Worm (Caenorhabditis elegans): ENCODE results near the gene Y45F10D.7.

Y45F10D.7 gene

DNA sequence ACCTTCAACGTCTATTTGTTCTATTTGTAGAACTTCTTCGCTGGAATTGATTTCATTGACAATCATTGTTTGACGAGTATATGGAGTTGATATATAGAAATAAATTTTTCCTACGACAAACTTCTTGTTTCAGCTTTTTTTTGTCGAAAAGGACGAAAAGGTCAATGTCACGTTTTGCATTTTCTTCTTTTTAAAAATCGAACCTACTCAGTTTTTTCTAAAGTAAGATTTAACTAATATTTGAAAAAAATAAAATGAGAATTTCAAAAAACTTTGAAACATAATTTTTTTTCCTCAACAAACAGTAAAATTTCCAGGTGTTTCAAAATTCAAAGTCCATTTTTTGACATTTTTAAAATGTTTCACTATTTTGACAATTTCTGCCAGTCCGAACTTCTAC lies 47.6 kb downstream of the Y45F10D.7 start, which contains the start of gene H08M01.1:
Gene H08M01.1, minus strand, starts transcription at position 101 of the 400 bp plus-strand sequence.
- TF ChIP-seq mdl-1 (tag; optimal IDR thresholded peaks at IDR 0.05) = no peak
- no peak for TF ChIP-seq nhr-237 (tag; optimal IDR thresholded peaks at IDR 0.05)
- TF ChIP-seq zag-1 (tag; optimal IDR thresholded peaks at IDR 0.05) = no peak
- no peak for TF ChIP-seq unc-39 (tag; optimal IDR thresholded peaks at IDR 0.05)
- no peak for TF ChIP-seq R02D3.7 (tag; optimal IDR thresholded peaks at IDR 0.05)
- no peak for TF ChIP-seq ztf-4 (tag; optimal IDR thresholded peaks at IDR 0.05)
- no peak for TF ChIP-seq nhr-11 (tag; optimal IDR thresholded peaks at IDR 0.05)
- TF ChIP-seq nhr-12 (tag; optimal IDR thresholded peaks at IDR 0.05) = no peak
- no peak for TF ChIP-seq tbx-2 (tag; optimal IDR thresholded peaks at IDR 0.05)
- TF ChIP-seq fkh-10 (GFP tag; optimal IDR thresholded peaks at IDR 0.05) = no peak
- no peak for TF ChIP-seq fos-1 (tag; optimal IDR thresholded peaks at IDR 0.05)
- TF ChIP-seq nhr-25 (tag; optimal IDR thresholded peaks at IDR 0.05) = no peak
- no peak for TF ChIP-seq lin-39 (tag; optimal IDR thresholded peaks at IDR 0.05)
- TF ChIP-seq ztf-11 (tag; optimal IDR thresholded peaks at IDR 0.05) = no peak
- TF ChIP-seq aly-2 (tag; optimal IDR thresholded peaks at IDR 0.05) = no peak

DNA sequence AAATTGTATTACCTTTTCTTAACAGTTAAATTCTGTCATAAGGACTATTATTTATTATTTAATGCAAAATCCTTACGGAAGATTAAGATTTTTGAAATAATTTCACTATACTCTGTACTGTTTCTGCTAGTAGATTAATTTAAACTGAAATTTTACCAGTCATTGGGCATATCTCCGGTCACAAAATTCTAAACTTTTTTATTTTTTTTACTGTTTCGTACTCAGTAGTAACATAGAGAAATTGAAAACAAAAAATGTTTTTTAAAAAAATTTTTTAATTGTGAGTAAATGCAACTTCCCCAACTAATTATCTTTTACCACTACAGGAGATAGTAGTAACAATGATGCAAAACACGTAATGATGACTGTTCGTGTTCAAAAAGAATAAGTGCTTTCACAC lies 49.6 kb downstream of the Y45F10D.7 start:
- TF ChIP-seq nhr-23 (tag; optimal IDR thresholded peaks at IDR 0.05) = no peak
- TF ChIP-seq nhr-28 (tag; optimal IDR thresholded peaks at IDR 0.05) = no peak

Measured in whole organism, L3 larva.